Fruit fly (Drosophila melanogaster) whole organism, embryonic: ENCODE results near the gene mRpL19.

Experiments
- Aef1 ChIP-seq: fragments of 200-800 bp; sonication (Bioruptor generic); IDR thresholded peaks from 3 replicates; pipeline ENCODE4 v1.3.6; 2022; ENCODE audit warnings: missing biosample characterization, missing genetic modification characterization
- Asciz ChIP-seq: fragments of 200-800 bp; sonication (Bioruptor generic); optimal IDR thresholded peaks from 2 replicates; lab custom pipeline; 2017; ENCODE audit warnings: missing biosample characterization, mild to moderate bottlenecking, missing genetic modification characterization, missing genetic modification reagents
- Atf3 ChIP-seq: fragments of 200-800 bp; sonication (Bioruptor generic); optimal IDR thresholded peaks from 3 replicates; lab custom pipeline; 2016; ENCODE audit warnings: missing biosample characterization, missing genetic modification characterization
- C15 ChIP-seq: fragments of 200-800 bp; sonication (Bioruptor generic); IDR thresholded peaks from 3 replicates; pipeline ENCODE4 v1.3.6; 2022; ENCODE audit warnings: missing biosample characterization, missing genetic modification characterization
- CG10959 ChIP-seq: fragments of 200-800 bp; sonication (Bioruptor generic); IDR thresholded peaks from 2 replicates; pipeline ENCODE4 v1.3.6; 2022; ENCODE audit warnings: missing biosample characterization, missing genetic modification characterization
- CG11093 ChIP-seq: fragments of 200-800 bp; sonication (Bioruptor generic); IDR thresholded peaks from 3 replicates; pipeline ENCODE4 v1.3.6; 2022; ENCODE audit warnings: missing biosample characterization, missing genetic modification characterization
- CG11695 ChIP-seq: fragments of 200-800 bp; sonication (Bioruptor generic); IDR thresholded peaks from 3 replicates; pipeline ENCODE4 v1.3.6; 2022; ENCODE audit warnings: missing biosample characterization, missing genetic modification characterization
- CG14710 ChIP-seq: fragments of 200-800 bp; sonication (Bioruptor generic); optimal IDR thresholded peaks from 3 replicates; lab custom pipeline; 2019; ENCODE audit warnings: missing biosample characterization, mild to moderate bottlenecking, missing genetic modification characterization, moderate library complexity
- CG15269 ChIP-seq: fragments of 200-800 bp; sonication (Bioruptor generic); optimal IDR thresholded peaks from 2 replicates; lab custom pipeline; 2018; ENCODE audit warnings: missing biosample characterization, mild to moderate bottlenecking, missing genetic modification characterization, moderate library complexity
- CG16863 ChIP-seq: fragments of 200-800 bp; sonication (Bioruptor generic); optimal IDR thresholded peaks from 3 replicates; lab custom pipeline; 2016; ENCODE audit warnings: missing biosample characterization, missing genetic modification characterization
- CG18619 ChIP-seq: fragments of 200-800 bp; sonication (Bioruptor generic); optimal IDR thresholded peaks from 3 replicates; lab custom pipeline; 2017; ENCODE audit warnings: missing biosample characterization, mild to moderate bottlenecking, missing genetic modification characterization
- CG18764 ChIP-seq: fragments of 200-800 bp; sonication (Bioruptor generic); optimal IDR thresholded peaks from 3 replicates; lab custom pipeline; 2016; ENCODE audit warnings: missing biosample characterization, missing genetic modification characterization
- CG32772 ChIP-seq: fragments of 200-800 bp; sonication (Bioruptor generic); IDR thresholded peaks from 2 replicates; pipeline ENCODE4 v1.3.6; 2022; ENCODE audit warnings: missing biosample characterization, missing genetic modification characterization
- CG33213 ChIP-seq: fragments of 200-800 bp; sonication (Bioruptor generic); optimal IDR thresholded peaks from 3 replicates; lab custom pipeline; 2016; ENCODE audit warnings: missing biosample characterization, missing genetic modification characterization
- CG4617 ChIP-seq: fragments of 200-800 bp; sonication (Bioruptor generic); optimal IDR thresholded peaks from 3 replicates; lab custom pipeline; 2016; ENCODE audit warnings: missing biosample characterization, missing genetic modification characterization, borderline replicate concordance
- CG6683 ChIP-seq: fragments of 200-800 bp; sonication (Bioruptor generic); optimal IDR thresholded peaks from 2 replicates; lab custom pipeline; 2017; ENCODE audit warnings: missing biosample characterization, mild to moderate bottlenecking, missing genetic modification characterization, missing genetic modification reagents
- CG6813 ChIP-seq: fragments of 200-800 bp; sonication (Bioruptor generic); optimal IDR thresholded peaks from 2 replicates; lab custom pipeline; 2017; ENCODE audit warnings: missing biosample characterization, missing genetic modification characterization, mild to moderate bottlenecking, moderate library complexity, missing genetic modification reagents
- CG7271 ChIP-seq: fragments of 200-800 bp; sonication (Bioruptor generic); optimal IDR thresholded peaks from 2 replicates; lab custom pipeline; 2018; ENCODE audit warnings: missing biosample characterization, mild to moderate bottlenecking, missing genetic modification characterization, moderate library complexity
- CG7357 ChIP-seq: fragments of 200-800 bp; sonication (Bioruptor generic); IDR thresholded peaks from 3 replicates; pipeline ENCODE4 v1.3.6; 2022; ENCODE audit warnings: missing biosample characterization, missing genetic modification characterization
- CG8359 ChIP-seq: fragments of 200-800 bp; sonication (Bioruptor generic); optimal IDR thresholded peaks from 2 replicates; lab custom pipeline; 2017; ENCODE audit warnings: missing biosample characterization, mild to moderate bottlenecking, missing genetic modification characterization, borderline replicate concordance
- Dbx ChIP-seq: fragments of 200-800 bp; sonication (Bioruptor generic); IDR thresholded peaks from 3 replicates; pipeline ENCODE4 v1.3.6; 2022; ENCODE audit warnings: missing biosample characterization, missing genetic modification characterization
- Dip2 ChIP-seq: fragments of 200-800 bp; sonication (Bioruptor generic); IDR thresholded peaks from 2 replicates; pipeline ENCODE4 v1.3.6; 2022; ENCODE audit warnings: missing biosample characterization, missing genetic modification characterization
- Dip3 ChIP-seq: fragments of 200-800 bp; sonication (Bioruptor generic); optimal IDR thresholded peaks from 3 replicates; lab custom pipeline; 2016; ENCODE audit warnings: missing biosample characterization, missing genetic modification characterization
- Dp ChIP-seq: fragments of 200-800 bp; sonication (Bioruptor generic); optimal IDR thresholded peaks from 2 replicates; lab custom pipeline; 2018; ENCODE audit warnings: missing biosample characterization, mild to moderate bottlenecking, missing genetic modification characterization, moderate library complexity
- Drgx ChIP-seq: fragments of 200-800 bp; sonication (Bioruptor generic); IDR thresholded peaks from 2 replicates; pipeline ENCODE4 v1.3.6; 2022; ENCODE audit warnings: missing biosample characterization, missing genetic modification characterization
- Hr3 ChIP-seq: fragments of 200-800 bp; sonication (Bioruptor generic); optimal IDR thresholded peaks from 3 replicates; lab custom pipeline; 2016; ENCODE audit warnings: missing biosample characterization, missing genetic modification characterization
- Opbp ChIP-seq: fragments of 200-800 bp; sonication (Bioruptor generic); IDR thresholded peaks from 3 replicates; pipeline ENCODE4 v1.3.6; 2022; ENCODE audit warnings: missing biosample characterization, missing genetic modification characterization; ENCODE audit not compliant: partially characterized antibody
- Rfx ChIP-seq: fragments of 200-800 bp; sonication (Bioruptor generic); IDR thresholded peaks from 2 replicates; pipeline ENCODE4 v1.3.6; 2022; ENCODE audit warnings: missing biosample characterization, missing genetic modification characterization
- Side ChIP-seq: fragments of 200-800 bp; sonication (Bioruptor generic); optimal IDR thresholded peaks from 2 replicates; lab custom pipeline; 2016; ENCODE audit warnings: missing biosample characterization, missing genetic modification characterization
- Stat92E ChIP-seq, 3 experiments: fragments of >200 bp in 2 of 3; fragments of 200-800 bp in 1 of 3; sonication (Bioruptor generic) in 1 of 3; optimal IDR thresholded peaks; 2 replicates each; lab custom pipeline; 2017 to 2019; ENCODE audit warnings: missing biosample characterization in 3 of 3, missing genetic modification characterization in 3 of 3, mild to moderate bottlenecking in 1 of 3, moderate library complexity in 1 of 3
- Xrp1 ChIP-seq: fragments of 200-800 bp; sonication (Bioruptor generic); IDR thresholded peaks from 2 replicates; pipeline ENCODE4 v1.3.6; 2022; ENCODE audit warnings: missing biosample characterization, missing genetic modification characterization
- az2 ChIP-seq: fragments of 200-800 bp; sonication (Bioruptor generic); optimal IDR thresholded peaks from 3 replicates; lab custom pipeline; 2016; ENCODE audit warnings: missing biosample characterization, missing genetic modification characterization
- btn ChIP-seq: fragments of 200-800 bp; sonication (Bioruptor generic); optimal IDR thresholded peaks from 2 replicates; lab custom pipeline; 2016; ENCODE audit warnings: missing biosample characterization, missing genetic modification characterization
- cato ChIP-seq: fragments of 200-800 bp; sonication (Bioruptor generic); optimal IDR thresholded peaks from 2 replicates; lab custom pipeline; 2016; ENCODE audit warnings: missing biosample characterization, missing genetic modification characterization, borderline replicate concordance
- chinmo ChIP-seq: fragments of 200-800 bp; sonication (Bioruptor generic); IDR thresholded peaks from 4 replicates; pipeline ENCODE4 v1.3.6; 2022; ENCODE audit warnings: missing biosample characterization, missing genetic modification characterization; ENCODE audit not compliant: partially characterized antibody
- ci ChIP-seq: fragments of 200-800 bp; sonication (Bioruptor generic); IDR thresholded peaks from 3 replicates; pipeline ENCODE4 v1.3.6; 2022; ENCODE audit warnings: missing biosample characterization, missing genetic modification characterization
- crol ChIP-seq: fragments of 200-800 bp; sonication (Bioruptor generic); IDR thresholded peaks from 2 replicates; pipeline ENCODE4 v1.3.6; 2022; ENCODE audit warnings: missing biosample characterization, missing genetic modification characterization
- fd96Cb ChIP-seq: fragments of 200-800 bp; sonication (Bioruptor generic); optimal IDR thresholded peaks from 2 replicates; lab custom pipeline; 2018; ENCODE audit warnings: missing biosample characterization, mild to moderate bottlenecking, missing genetic modification characterization, moderate library complexity
- gro ChIP-seq: fragments of 200-800 bp; sonication (Bioruptor generic); optimal IDR thresholded peaks from 2 replicates; lab custom pipeline; 2016; ENCODE audit warnings: missing biosample characterization, missing genetic modification characterization
- jigr1 ChIP-seq: fragments of 200-800 bp; sonication (Bioruptor generic); IDR thresholded peaks from 3 replicates; pipeline ENCODE4 v1.3.6; 2022; ENCODE audit warnings: missing biosample characterization, missing genetic modification characterization
- mld ChIP-seq: fragments of 200-800 bp; sonication (Bioruptor generic); IDR thresholded peaks from 3 replicates; pipeline ENCODE4 v1.3.6; 2022; ENCODE audit warnings: missing biosample characterization, missing genetic modification characterization; ENCODE audit not compliant: partially characterized antibody
- pum ChIP-seq: fragments of 200-800 bp; sonication (Bioruptor generic); optimal IDR thresholded peaks from 2 replicates; lab custom pipeline; 2016; ENCODE audit warnings: missing biosample characterization, missing genetic modification characterization
- repo ChIP-seq: fragments of 200-800 bp; sonication (Bioruptor generic); optimal IDR thresholded peaks from 2 replicates; lab custom pipeline; 2016; ENCODE audit warnings: missing biosample characterization, missing genetic modification characterization
- rib ChIP-seq: fragments of 200-800 bp; sonication (Bioruptor generic); IDR thresholded peaks from 2 replicates; pipeline ENCODE4 v1.3.6; 2022; ENCODE audit warnings: missing biosample characterization, missing genetic modification characterization
- ro ChIP-seq: fragments of 200-800 bp; sonication (Bioruptor generic); IDR thresholded peaks from 2 replicates; pipeline ENCODE4 v1.3.6; 2022; ENCODE audit warnings: missing biosample characterization, missing genetic modification characterization
- row ChIP-seq: fragments of 200-800 bp; sonication (Bioruptor generic); IDR thresholded peaks from 3 replicates; pipeline ENCODE4 v1.3.6; 2022; ENCODE audit warnings: missing biosample characterization, missing genetic modification characterization
- scrt ChIP-seq: fragments of 200-800 bp; sonication (Bioruptor generic); optimal IDR thresholded peaks from 2 replicates; lab custom pipeline; 2018; ENCODE audit warnings: missing biosample characterization, mild to moderate bottlenecking, missing genetic modification characterization, moderate library complexity
- tio ChIP-seq: fragments of 200-800 bp; sonication (Bioruptor generic); optimal IDR thresholded peaks from 2 replicates; lab custom pipeline; 2017; ENCODE audit warnings: missing biosample characterization, missing genetic modification characterization, inconsistent platforms
- tna ChIP-seq: fragments of 200-800 bp; sonication (Bioruptor generic); IDR thresholded peaks from 2 replicates; pipeline ENCODE4 v1.3.6; 2022; ENCODE audit warnings: missing biosample characterization, missing genetic modification characterization; ENCODE audit not compliant: partially characterized antibody
- unc-4 ChIP-seq: fragments of 200-800 bp; sonication (Bioruptor generic); IDR thresholded peaks from 2 replicates; pipeline ENCODE4 v1.3.6; 2022; ENCODE audit warnings: missing biosample characterization, missing genetic modification characterization; ENCODE audit not compliant: partially characterized antibody
- usp ChIP-seq: fragments of >200 bp; optimal IDR thresholded peaks from 2 replicates; lab custom pipeline; 2017; ENCODE audit warnings: missing biosample characterization, missing genetic modification characterization

The mRpL19 gene

DNA sequence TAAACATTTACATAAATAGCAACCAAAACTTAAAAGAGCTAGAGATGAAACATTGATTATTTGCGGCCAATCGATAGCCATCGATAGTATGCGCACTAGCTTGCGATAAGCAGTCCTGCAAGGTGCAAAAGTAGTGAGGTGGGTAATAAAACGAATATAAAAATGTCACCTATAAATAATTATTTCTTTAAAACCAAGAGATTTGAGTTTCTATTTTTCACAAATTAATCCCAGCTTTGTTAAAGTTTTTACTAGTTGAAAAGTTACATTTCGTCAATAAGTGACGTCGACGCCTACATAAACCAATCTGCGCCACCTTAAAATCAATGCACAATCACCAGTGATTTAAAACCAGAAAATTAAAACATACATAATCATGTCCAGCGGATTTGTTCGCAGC lies 23.2 kb upstream of the mRpL19 start, which contains the start of the genes Mkk4 and SLIRP2 (continued):
- TF ChIP-seq fd96Cb (tag; lab: Kevin White, UChicago) (peak; percentile 99), CG11695 (GFP tag; lab: Robert Waterston, UW) (peak; percentile 99), CG33213 (peak; percentile 99), tna (GFP tag; lab: Robert Waterston, UW) (peak; percentile 83), CG32772 (GFP tag; lab: Robert Waterston, UW) (peak; percentile 99), CG16863 (GFP tag; lab: Kevin White, UChicago) (peak; percentile 99), Stat92E (GFP tag; optimal IDR thresholded peaks at IDR 0.05; lab: Kevin White, UChicago) (peak in 1 of 3 experiments; percentile 95), scrt (GFP tag; lab: Kevin White, UChicago) (peak; percentile 95), tio (GFP tag; lab: Kevin White, UChicago) (peak; percentile 99), pum (peak; percentile 99), CG4617 (GFP tag; lab: Kevin White, UChicago) (peak; percentile 99), row (GFP tag; lab: Robert Waterston, UW) (peak; percentile 100), Dip2 (GFP tag; lab: Robert Waterston, UW) (peak; percentile 78), usp (GFP tag; lab: Kevin White, UChicago) (no peak), rib (GFP tag; lab: Robert Waterston, UW) (peak; percentile 99), Hr3 (GFP tag; lab: Kevin White, UChicago) (peak; percentile 99), CG11093 (GFP tag; lab: Robert Waterston, UW) (peak; percentile 98), ro (GFP tag; lab: Robert Waterston, UW) (peak; percentile 97), Dp (GFP tag; lab: Kevin White, UChicago) (peak; percentile 48), gro (GFP tag; lab: Kevin White, UChicago) (peak; percentile 99), Xrp1 (GFP tag; lab: Robert Waterston, UW) (peak; percentile 99), Rfx (peak; percentile 99), CG6813 (GFP tag; lab: Kevin White, UChicago) (peak; percentile 98), Side (GFP tag; lab: Kevin White, UChicago) (peak; percentile 99), CG15269 (tag; lab: Kevin White, UChicago) (peak; percentile 99), unc-4 (GFP tag; lab: Robert Waterston, UW) (peak; percentile 82), C15 (peak; percentile 99), Opbp (GFP tag; lab: Robert Waterston, UW) (peak; percentile 82), ci (GFP tag; lab: Robert Waterston, UW) (peak; percentile 99), CG7271 (peak; percentile 97), CG18764 (GFP tag; lab: Kevin White, UChicago) (peak; percentile 98), CG14710 (tag; lab: Kevin White, UChicago) (peak; percentile 98), Asciz (GFP tag; lab: Kevin White, UChicago) (peak; percentile 97), Atf3 (peak; percentile 99), cato (GFP tag; lab: Kevin White, UChicago) (peak; percentile 99), Drgx (GFP tag; lab: Robert Waterston, UW) (peak; percentile 98), CG8359 (GFP tag; lab: Kevin White, UChicago) (peak; percentile 93), CG10959 (GFP tag; lab: Robert Waterston, UW) (peak; percentile 99), crol (GFP tag; lab: Robert Waterston, UW) (peak; percentile 81), chinmo (GFP tag; lab: Robert Waterston, UW) (peak; percentile 75; the same call in 1 of the 4 replicates), az2 (GFP tag; lab: Kevin White, UChicago) (peak; percentile 99), Aef1 (GFP tag; lab: Robert Waterston, UW) (peak; percentile 99), Dbx (peak; percentile 99), jigr1 (GFP tag; lab: Robert Waterston, UW) (peak; percentile 97), Dip3 (GFP tag; lab: Kevin White, UChicago) (peak; percentile 99), CG6683 (GFP tag; lab: Kevin White, UChicago) (peak; percentile 96), CG18619 (peak; percentile 99), repo (GFP tag; lab: Kevin White, UChicago) (peak; percentile 98), CG7357 (GFP tag; lab: Robert Waterston, UW) (peak; percentile 96), mld (peak; percentile 80), btn (peak; percentile 97)
